Worm (Caenorhabditis elegans) whole organism, L2 larva: ENCODE results near the gene rml-1.
A peak's percentile ranks its signal among the peaks of the same experiment; 100 is the strongest.

ENCODE experiments used
- C34F6.9 ChIP-seq: fragments of 150-350 bp; optimal IDR thresholded peaks from 2 replicates; lab custom pipeline; 2014; ENCODE audit warnings: missing biosample characterization, missing genetic modification characterization
- F13H6.1 ChIP-seq: sonication (generic microtip); optimal IDR thresholded peaks from 2 replicates; lab custom pipeline; 2016; ENCODE audit warnings: missing genetic modification characterization, missing compliant biosample characterization
- R02D3.7 ChIP-seq: fragments of 150-350 bp; optimal IDR thresholded peaks from 2 replicates; lab custom pipeline; 2014; ENCODE audit warnings: missing biosample characterization, missing genetic modification characterization
- Y55F3AM.14 ChIP-seq: fragments of 200-800 bp; sonication (Bioruptor generic); optimal IDR thresholded peaks from 2 replicates; lab custom pipeline; 2018; ENCODE audit warnings: mild to moderate bottlenecking, missing genetic modification characterization, missing compliant biosample characterization
- ZK546.5 ChIP-seq: sonication (generic microtip); optimal IDR thresholded peaks from 2 replicates; lab custom pipeline; 2017; ENCODE audit warnings: missing biosample characterization, missing genetic modification characterization
- alr-1 ChIP-seq: fragments of 150-350 bp; optimal IDR thresholded peaks from 2 replicates; lab custom pipeline; 2014; ENCODE audit warnings: missing biosample characterization, missing genetic modification characterization
- aly-2 ChIP-seq: fragments of 150-350 bp; optimal IDR thresholded peaks from 2 replicates; lab custom pipeline; 2014; ENCODE audit warnings: missing biosample characterization, missing genetic modification characterization
- ama-1 ChIP-seq: fragments of 150-350 bp; optimal IDR thresholded peaks from 2 replicates; lab custom pipeline; 2018; ENCODE audit warnings: inconsistent platforms
- blmp-1 ChIP-seq: sonication (generic microtip); optimal IDR thresholded peaks from 2 replicates; lab custom pipeline; 2017; ENCODE audit warnings: missing genetic modification characterization, mild to moderate bottlenecking, missing compliant biosample characterization, antibody characterized with exemption, moderate library complexity; ENCODE audit not compliant: insufficient read depth
- ceh-16 ChIP-seq: fragments of 150-350 bp; optimal IDR thresholded peaks from 2 replicates; lab custom pipeline; 2014; ENCODE audit warnings: missing biosample characterization, missing genetic modification characterization
- ceh-82 ChIP-seq: fragments of 150-350 bp; optimal IDR thresholded peaks from 2 replicates; lab custom pipeline; 2014; ENCODE audit warnings: missing biosample characterization, missing genetic modification characterization
- crh-2 ChIP-seq: sonication (generic microtip); optimal IDR thresholded peaks from 2 replicates; lab custom pipeline; 2017; ENCODE audit warnings: missing biosample characterization, missing genetic modification characterization
- dmd-4 ChIP-seq: sonication (generic microtip); optimal IDR thresholded peaks from 2 replicates; lab custom pipeline; 2017; ENCODE audit warnings: missing biosample characterization, missing genetic modification characterization
- egl-27 ChIP-seq: sonication (generic microtip); optimal IDR thresholded peaks from 3 replicates; lab custom pipeline; 2017; ENCODE audit warnings: missing biosample characterization, missing genetic modification reagents, missing genetic modification characterization
- elt-1 ChIP-seq: fragments of 150-350 bp; optimal IDR thresholded peaks from 2 replicates; lab custom pipeline; 2014; ENCODE audit warnings: missing biosample characterization, missing genetic modification characterization
- fos-1 ChIP-seq: fragments of 150-350 bp; optimal IDR thresholded peaks from 2 replicates; lab custom pipeline; 2014; ENCODE audit warnings: missing biosample characterization, missing genetic modification characterization
- gmeb-1 ChIP-seq: fragments of 150-350 bp; optimal IDR thresholded peaks from 2 replicates; lab custom pipeline; 2014; ENCODE audit warnings: missing biosample characterization, missing genetic modification characterization
- lin-39 ChIP-seq: fragments of 150-350 bp; optimal IDR thresholded peaks from 2 replicates; lab custom pipeline; 2014; ENCODE audit warnings: missing biosample characterization, missing genetic modification reagents, missing genetic modification characterization
- lsy-2 ChIP-seq, 2 experiments: fragments of 150-350 bp in 1 of 2; sonication (generic microtip) in 1 of 2; optimal IDR thresholded peaks; 2 replicates each; lab custom pipeline; 2014 to 2017; ENCODE audit warnings: missing biosample characterization in 2 of 2, missing genetic modification characterization in 2 of 2
- mab-5 ChIP-seq: fragments of 150-350 bp; optimal IDR thresholded peaks from 2 replicates; lab custom pipeline; 2014; ENCODE audit warnings: missing biosample characterization, missing genetic modification characterization
- mbf-1 ChIP-seq: sonication (generic microtip); optimal IDR thresholded peaks from 2 replicates; lab custom pipeline; 2017; ENCODE audit warnings: missing biosample characterization, missing genetic modification characterization
- mdl-1 ChIP-seq, 2 experiments: fragments of 150-350 bp in 1 of 2; sonication (generic microtip) in 1 of 2; optimal IDR thresholded peaks; 2 replicates each; lab custom pipeline; 2017; ENCODE audit warnings: missing biosample characterization in 2 of 2, missing genetic modification characterization in 2 of 2
- nhr-11 ChIP-seq: fragments of 150-350 bp; optimal IDR thresholded peaks from 2 replicates; lab custom pipeline; 2014; ENCODE audit warnings: missing biosample characterization, missing genetic modification characterization
- nhr-12 ChIP-seq: fragments of 150-350 bp; optimal IDR thresholded peaks from 2 replicates; lab custom pipeline; 2014; ENCODE audit warnings: missing biosample characterization, missing genetic modification characterization
- nhr-129 ChIP-seq: fragments of 150-350 bp; optimal IDR thresholded peaks from 2 replicates; lab custom pipeline; 2014; ENCODE audit warnings: missing biosample characterization, missing genetic modification characterization
- nhr-21 ChIP-seq: fragments of 150-350 bp; optimal IDR thresholded peaks from 2 replicates; lab custom pipeline; 2014; ENCODE audit warnings: missing biosample characterization, missing genetic modification characterization
- nhr-23 ChIP-seq: fragments of 150-350 bp; optimal IDR thresholded peaks from 2 replicates; lab custom pipeline; 2014; ENCODE audit warnings: missing biosample characterization, missing genetic modification reagents, missing genetic modification characterization
- nhr-25 ChIP-seq: fragments of 150-350 bp; sonication (generic microtip); optimal IDR thresholded peaks from 3 replicates; lab custom pipeline; 2014; ENCODE audit warnings: missing biosample characterization, missing genetic modification characterization
- nhr-6 ChIP-seq: fragments of 150-350 bp; optimal IDR thresholded peaks from 2 replicates; lab custom pipeline; 2014; ENCODE audit warnings: missing biosample characterization, missing genetic modification characterization
- nhr-77 ChIP-seq: fragments of 150-350 bp; optimal IDR thresholded peaks from 2 replicates; lab custom pipeline; 2014; ENCODE audit warnings: missing biosample characterization, missing genetic modification characterization
- peb-1 ChIP-seq: fragments of 150-350 bp; optimal IDR thresholded peaks from 2 replicates; lab custom pipeline; 2014; ENCODE audit warnings: missing biosample characterization, missing genetic modification characterization
- sem-4 ChIP-seq: fragments of 150-350 bp; optimal IDR thresholded peaks from 2 replicates; lab custom pipeline; 2014; ENCODE audit warnings: missing biosample characterization, missing genetic modification reagents, missing genetic modification characterization
- skn-1 ChIP-seq: sonication (generic microtip); optimal IDR thresholded peaks from 2 replicates; lab custom pipeline; 2017; ENCODE audit warnings: missing biosample characterization, missing genetic modification characterization
- sma-3 ChIP-seq: sonication (generic microtip); optimal IDR thresholded peaks from 2 replicates; lab custom pipeline; 2016; ENCODE audit warnings: missing genetic modification reagents, missing genetic modification characterization, missing compliant biosample characterization
- sma-9 ChIP-seq, 2 experiments: fragments of 150-350 bp in 1 of 2; sonication (generic microtip) in 1 of 2; optimal IDR thresholded peaks; 2 replicates each; lab custom pipeline; 2014 to 2016; ENCODE audit warnings: missing genetic modification characterization in 2 of 2, mild to moderate bottlenecking in 1 of 2, missing biosample characterization in 1 of 2, missing compliant biosample characterization in 1 of 2, missing genetic modification reagents in 1 of 2, moderate library complexity in 1 of 2
- unc-39 ChIP-seq: fragments of 150-350 bp; optimal IDR thresholded peaks from 2 replicates; lab custom pipeline; 2014; ENCODE audit warnings: missing biosample characterization, missing genetic modification characterization
- unc-62 ChIP-seq: fragments of 150-350 bp; optimal IDR thresholded peaks from 2 replicates; lab custom pipeline; 2014; ENCODE audit warnings: missing biosample characterization, missing genetic modification reagents, missing genetic modification characterization
- zag-1 ChIP-seq: fragments of 150-350 bp; optimal IDR thresholded peaks from 2 replicates; lab custom pipeline; 2014; ENCODE audit warnings: missing biosample characterization, missing genetic modification characterization
- ztf-11 ChIP-seq: sonication (generic microtip); optimal IDR thresholded peaks from 2 replicates; lab custom pipeline; 2017; ENCODE audit warnings: missing biosample characterization, missing genetic modification characterization
- ztf-4 ChIP-seq: fragments of 150-350 bp; optimal IDR thresholded peaks from 2 replicates; lab custom pipeline; 2014; ENCODE audit warnings: missing biosample characterization, missing genetic modification characterization

The rml-1 gene

DNA sequence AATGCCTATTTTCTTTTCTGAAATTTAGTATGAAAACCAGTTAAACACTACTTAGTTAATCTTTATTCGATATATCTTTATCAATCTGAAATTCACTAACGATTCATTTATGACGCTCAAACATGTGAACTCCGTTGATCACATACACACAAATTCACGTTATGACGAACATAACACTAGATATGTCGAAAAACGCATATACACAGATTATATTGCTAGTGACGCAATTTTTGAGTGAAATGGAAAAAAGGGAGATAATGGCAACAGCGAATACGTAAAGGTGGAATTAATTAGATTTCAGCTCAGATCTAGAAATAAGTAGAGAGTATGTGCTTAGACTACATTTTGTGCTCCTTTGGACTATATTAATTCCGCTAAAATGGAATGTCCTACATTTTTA lies 51.1 kb downstream of the rml-1 start:
- no peak for TF ChIP-seq mdl-1 (tag; optimal IDR thresholded peaks at IDR 0.05; lab: Kevin White, UChicago)
- no peak for TF ChIP-seq F13H6.1
- no peak for TF ChIP-seq alr-1 (tag; lab: Kevin White, UChicago)
- peak; percentile 25 for TF ChIP-seq nhr-21 (tag; lab: Kevin White, UChicago)

DNA sequence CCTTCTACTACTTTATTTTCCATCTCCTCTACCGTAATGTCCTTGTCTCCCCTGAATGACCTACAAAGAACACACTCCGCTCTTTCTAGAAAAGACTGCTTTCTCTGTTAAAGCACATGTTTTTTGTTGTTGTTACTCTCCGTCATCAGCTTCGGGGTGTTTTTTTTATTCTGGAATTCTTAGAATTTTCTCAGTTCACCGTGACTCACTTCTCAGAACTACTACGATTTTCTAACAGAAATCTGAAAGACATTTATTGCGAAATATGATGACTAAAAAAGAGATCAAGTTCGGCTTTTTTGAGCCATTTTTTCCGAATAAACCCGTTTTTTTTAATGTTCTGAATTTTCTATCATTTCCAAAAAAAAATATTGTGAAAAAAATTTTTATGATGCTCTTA lies 51.6 kb downstream of the rml-1 start:
- peak; percentile 7 for TF ChIP-seq crh-2 (tag; lab: Kevin White, UChicago)
- TF ChIP-seq nhr-25 (tag; lab: Kevin White, UChicago), result no peak
- TF ChIP-seq Y55F3AM.14, result no peak
- peak; percentile 45 for TF ChIP-seq C34F6.9 (tag; lab: Kevin White, UChicago)
- peak; percentile 51 for TF ChIP-seq ztf-4 (tag; lab: Kevin White, UChicago)
- TF ChIP-seq ama-1, result no peak
- peak; percentile 34 for TF ChIP-seq dmd-4
- no peak for TF ChIP-seq nhr-12 (tag; lab: Kevin White, UChicago)
- TF ChIP-seq unc-62 (GFP tag; lab: Kevin White, UChicago), result no peak
- no peak for TF ChIP-seq nhr-77 (tag; lab: Kevin White, UChicago)
- no peak for TF ChIP-seq gmeb-1
- TF ChIP-seq mab-5, result no peak
- TF ChIP-seq ZK546.5 (tag; lab: Kevin White, UChicago), result no peak
- TF ChIP-seq sma-9 (GFP tag; optimal IDR thresholded peaks at IDR 0.05; lab: Kevin White, UChicago), result peak; percentile 40
- TF ChIP-seq sma-9 (tag; optimal IDR thresholded peaks at IDR 0.05; lab: Kevin White, UChicago), result no peak
- no peak for TF ChIP-seq alr-1 (tag; lab: Kevin White, UChicago)
- TF ChIP-seq fos-1 (tag; lab: Kevin White, UChicago), result no peak
- TF ChIP-seq mbf-1 (tag; lab: Kevin White, UChicago), result no peak
- TF ChIP-seq elt-1 (tag; lab: Kevin White, UChicago), result no peak
- no peak for TF ChIP-seq blmp-1 (tag; lab: Kevin White, UChicago)
- no peak for TF ChIP-seq zag-1 (tag; lab: Kevin White, UChicago)
- no peak for TF ChIP-seq peb-1 (tag; lab: Kevin White, UChicago)
- no peak for TF ChIP-seq lin-39 (tag; lab: Kevin White, UChicago)
- TF ChIP-seq F13H6.1, result no peak
- no peak for TF ChIP-seq nhr-11
- TF ChIP-seq sem-4 (tag; lab: Kevin White, UChicago), result no peak
- TF ChIP-seq mdl-1 (tag; optimal IDR thresholded peaks at IDR 0.05; lab: Kevin White, UChicago), result no peak
- no peak for TF ChIP-seq nhr-23 (tag; lab: Kevin White, UChicago)
- TF ChIP-seq ceh-16 (tag; lab: Kevin White, UChicago), result no peak
- TF ChIP-seq skn-1 (tag; lab: Kevin White, UChicago), result no peak
- TF ChIP-seq R02D3.7, result no peak
- TF ChIP-seq ceh-82 (tag; lab: Kevin White, UChicago), result no peak
- peak; percentile 59 for TF ChIP-seq nhr-21 (tag; lab: Kevin White, UChicago)
- TF ChIP-seq aly-2 (tag; lab: Kevin White, UChicago), result no peak
- peak in 1 of 2 experiments; percentile 57 for TF ChIP-seq lsy-2 (tag; optimal IDR thresholded peaks at IDR 0.05; lab: Kevin White, UChicago)
- TF ChIP-seq egl-27 (tag; lab: Kevin White, UChicago), result no peak
- no peak for TF ChIP-seq ztf-11
- no peak for TF ChIP-seq sma-3 (GFP tag; lab: Kevin White, UChicago)
- TF ChIP-seq nhr-6 (tag; lab: Kevin White, UChicago), result no peak
- no peak for TF ChIP-seq unc-39 (tag; lab: Kevin White, UChicago)
- TF ChIP-seq, all 48 proteins: peak for 7

ce11 chrIII:13714950-13715349 lies 52.9 kb downstream of the rml-1 start:
- no peak for TF ChIP-seq nhr-129
- no peak for TF ChIP-seq sma-9 (GFP tag; optimal IDR thresholded peaks at IDR 0.05; lab: Kevin White, UChicago)
- TF ChIP-seq sma-9 (tag; optimal IDR thresholded peaks at IDR 0.05; lab: Kevin White, UChicago), result no peak
- no peak for TF ChIP-seq unc-62 (GFP tag; lab: Kevin White, UChicago)
- no peak for TF ChIP-seq gmeb-1
- TF ChIP-seq, all 48 proteins: peak for 0
